Fruit fly (Drosophila melanogaster) ovary, adult (tissue): ENCODE data around the gene CG8301.

Experiments
- CG17801 ChIP-seq: fragments of 200-800 bp; optimal IDR thresholded peaks from 2 replicates; lab custom pipeline; 2019; ENCODE audit warnings: missing biosample characterization, mild to moderate bottlenecking, missing genetic modification characterization, moderate library complexity; ENCODE audit not compliant: partially characterized antibody

The CG8301 gene

dm6 chr3R:9559413-9560014, 21.6 kb upstream of the CG8301 start, which contains the start of the genes AP-1mu and MBD-like:
Gene AP-1mu, minus strand, starts transcription at chr3R:9559525.
Gene MBD-like, plus strand, starts transcription at chr3R:9559760.
- peak; percentile 72 for TF ChIP-seq CG17801 (GFP tag; lab: Kevin White, UChicago)

dm6 chr3R:9561121-9561520, 20.0 kb upstream of the CG8301 start:
- no peak for TF ChIP-seq CG17801 (GFP tag; lab: Kevin White, UChicago)

DNA sequence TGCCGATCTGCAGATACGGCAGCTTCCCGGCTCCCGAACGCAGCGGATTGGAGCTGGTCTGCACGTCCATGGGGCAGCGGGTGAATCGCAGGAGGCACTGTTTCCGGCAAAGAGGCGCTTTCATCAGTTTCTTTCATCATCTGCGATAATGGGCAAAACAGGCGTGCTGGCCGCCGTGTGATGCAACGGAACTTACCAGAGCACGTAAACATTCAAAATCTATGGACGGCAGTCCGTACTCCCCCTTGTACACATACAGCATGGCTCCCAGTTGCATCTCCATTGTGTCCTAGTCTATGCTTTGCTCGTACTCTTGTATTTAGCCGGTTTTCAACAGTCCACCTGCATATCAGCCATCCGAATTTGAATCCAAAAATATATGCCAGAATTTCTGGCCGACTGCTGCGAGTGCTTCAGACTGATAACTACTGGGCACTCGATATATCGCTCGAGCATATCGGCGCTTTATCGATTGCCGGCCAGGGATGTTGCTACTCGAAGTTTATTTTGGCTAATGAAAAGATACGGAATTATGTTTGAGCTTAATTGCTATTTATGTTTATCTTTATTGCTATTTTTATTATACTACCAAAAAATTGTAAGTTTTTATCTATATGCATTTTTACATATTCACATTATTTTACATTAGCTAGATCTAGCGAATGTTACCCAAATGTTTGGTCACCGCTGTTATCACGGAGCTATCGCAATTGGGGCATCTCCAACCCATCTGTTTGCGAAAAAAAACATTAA, 17.7 kb upstream of the CG8301 start, which contains the start of the genes CG9393 and Vps45:
Gene CG9393, minus strand, starts transcription at position 434 of the 753 bp plus-strand sequence.
Gene Vps45, plus strand, starts transcription at position 685 of the 753 bp plus-strand sequence.
- peak; percentile 15 for TF ChIP-seq CG17801 (GFP tag; lab: Kevin White, UChicago)

DNA sequence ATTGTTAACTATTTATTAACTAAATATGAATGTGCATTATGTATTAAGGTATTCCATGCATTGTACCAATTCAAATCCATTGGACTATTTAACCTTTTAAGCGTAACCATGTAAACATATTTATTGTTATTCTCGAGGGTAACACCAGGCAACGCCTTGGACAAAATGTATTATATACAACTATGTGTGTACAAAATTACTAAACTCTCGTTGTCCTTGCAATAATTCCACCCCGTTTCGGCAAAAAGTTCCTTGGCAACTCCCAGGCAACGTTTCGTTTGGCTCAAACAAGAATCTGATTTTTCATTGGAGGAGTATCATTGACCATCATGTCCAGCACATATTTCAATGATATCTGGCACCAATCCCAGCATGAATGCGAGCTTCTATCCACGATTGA, 15.2 kb upstream of the CG8301 start, which contains the start of gene CG16789:
Gene CG16789, plus strand, starts transcription at position 301 of the 400 bp plus-strand sequence.
- TF ChIP-seq CG17801 (GFP tag; lab: Kevin White, UChicago), result no peak

DNA sequence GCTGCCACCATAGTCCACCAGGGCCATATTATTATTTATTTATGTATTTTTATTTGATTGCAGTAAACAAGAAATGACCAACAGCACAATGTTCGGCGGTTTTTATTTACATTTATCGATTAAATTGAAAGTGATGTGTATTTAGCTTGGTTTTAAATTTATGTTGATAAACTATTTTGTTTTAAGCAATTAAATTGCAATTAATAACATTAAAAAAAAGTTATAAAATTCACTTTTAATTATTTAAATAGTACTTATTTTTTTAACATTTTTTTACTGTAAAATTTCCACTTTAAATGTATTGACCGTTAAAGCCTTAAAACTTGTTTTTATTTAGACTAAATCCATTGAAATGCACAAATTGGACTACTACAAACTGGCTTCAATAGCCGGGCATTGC, 11.0 kb upstream of the CG8301 start, which contains the start of gene CG16790:
Gene CG16790, minus strand, starts transcription at position 101 of the 400 bp plus-strand sequence.
- no peak for TF ChIP-seq CG17801 (GFP tag; lab: Kevin White, UChicago)

dm6 chr3R:9570657-9571056, 10.4 kb upstream of the CG8301 start:
- TF ChIP-seq CG17801 (GFP tag; lab: Kevin White, UChicago), result no peak

- TF ChIP-seq CG17801 (GFP tag; lab: Kevin White, UChicago), result no peak
Measured at dm6 chr3R:9571523-9571922, 9.6 kb upstream of the CG8301 start, which contains the start of gene CG9396. Gene CG9396, minus strand, starts transcription at chr3R:9571623.

dm6 chr3R:9572929-9573811, 7.9 kb upstream of the CG8301 start:
- TF ChIP-seq CG17801 (GFP tag; lab: Kevin White, UChicago), result no peak

dm6 chr3R:9573812-9574587, 7.1 kb upstream of the CG8301 start, which contains the start of gene CG9399:
Gene CG9399, minus strand, starts transcription at chr3R:9574211.
- peak; percentile 96 for TF ChIP-seq CG17801 (GFP tag; lab: Kevin White, UChicago)

DNA sequence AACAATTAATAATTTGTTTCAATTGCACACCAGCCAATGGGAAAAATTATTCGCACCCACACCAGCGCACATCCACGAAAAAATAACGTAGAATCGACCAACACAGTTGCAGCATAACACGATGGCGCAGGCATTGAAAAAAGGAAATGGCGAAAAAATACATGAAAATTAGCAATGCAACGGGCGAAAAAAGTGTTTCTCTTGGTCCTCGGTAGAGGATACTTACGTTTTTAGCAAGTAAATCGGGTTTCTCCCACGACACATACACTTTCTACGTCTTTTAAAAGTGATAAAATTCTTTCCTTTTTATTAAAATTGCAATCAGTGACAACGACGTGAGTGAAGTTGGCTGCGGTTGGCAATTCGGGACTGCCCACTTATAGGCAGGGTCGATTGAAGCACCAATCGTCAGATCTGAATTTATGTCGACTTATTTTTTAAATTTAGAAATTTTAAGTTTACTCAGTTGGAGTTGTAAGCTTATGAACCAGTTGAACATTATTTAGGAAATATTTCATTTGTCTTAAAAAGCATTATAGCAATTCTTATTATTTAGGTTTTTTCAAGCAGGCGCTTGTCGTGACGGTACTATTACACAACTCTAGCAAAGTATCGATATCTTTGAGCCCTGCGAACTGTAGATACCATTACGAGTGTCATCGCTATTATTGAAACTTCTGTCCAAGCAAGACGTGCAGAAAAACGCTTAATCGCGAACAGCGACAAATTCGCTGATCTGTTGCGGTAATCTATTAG, 3.5 kb upstream of the CG8301 start, which contains the start of the genes Kap-alpha3 and Son:
Gene Kap-alpha3, minus strand, starts transcription at position 352 of the 756 bp plus-strand sequence.
Gene Son, plus strand, starts transcription at position 661 of the 756 bp plus-strand sequence.
- TF ChIP-seq CG17801 (GFP tag; lab: Kevin White, UChicago), result peak; percentile 90

- TF ChIP-seq CG17801 (GFP tag; lab: Kevin White, UChicago), result no peak
Measured at dm6 chr3R:9581973-9582372, 867 bp downstream of the CG8301 start.

- TF ChIP-seq CG17801 (GFP tag; lab: Kevin White, UChicago), result no peak
Measured at dm6 chr3R:9583122-9583521, 2.0 kb downstream of the CG8301 start, which contains the start of gene CG33654. Gene CG33654, minus strand, starts transcription at chr3R:9583222.
